Worm (Caenorhabditis elegans): ENCODE results near the gene srg-9.

Gene srg-9

ce11 chrIII:6260115-6260514 lies 3.5 kb upstream of the srg-9 start, which contains the start of gene srg-2:
Gene srg-2 (minus strand): TSS chrIII:6260215.
- no peak for TF ChIP-seq sea-1 (GFP tag; conservative IDR thresholded peaks at IDR 0.05)
- no peak for TF ChIP-seq B0310.2 (tag; optimal IDR thresholded peaks at IDR 0.05)
- TF ChIP-seq ceh-13 (GFP tag; optimal IDR thresholded peaks at IDR 0.05) = no peak
- no peak for TF ChIP-seq ets-7 (tag; optimal IDR thresholded peaks at IDR 0.05)
- no peak for TF ChIP-seq tbx-37 (GFP tag; conservative IDR thresholded peaks at IDR 0.05)
- TF ChIP-seq tbx-11 (GFP tag; IDR thresholded peaks at IDR 0.05) = no peak
- no peak for TF ChIP-seq flt-1 (GFP tag; IDR thresholded peaks at IDR 0.05)
- TF ChIP-seq hmg-4 (GFP tag; optimal IDR thresholded peaks at IDR 0.05) = no peak
- no peak for TF ChIP-seq scrt-1 (GFP tag; IDR thresholded peaks at IDR 0.05)
- no peak for TF ChIP-seq tra-4 (tag; optimal IDR thresholded peaks at IDR 0.05)
- TF ChIP-seq aly-1 (tag; optimal IDR thresholded peaks at IDR 0.05) = no peak
- no peak for TF ChIP-seq hnd-1 (tag; optimal IDR thresholded peaks at IDR 0.05)
- no peak for TF ChIP-seq F13C5.2 (tag; optimal IDR thresholded peaks at IDR 0.05)
- no peak for TF ChIP-seq pes-1 (GFP tag; IDR thresholded peaks at IDR 0.05)
- TF ChIP-seq ama-1 (optimal IDR thresholded peaks at IDR 0.05) = no peak
- TF ChIP-seq hmbx-1 (tag; optimal IDR thresholded peaks at IDR 0.05) = no peak

- no peak for TF ChIP-seq ceh-13 (GFP tag; optimal IDR thresholded peaks at IDR 0.05)
These were observed 1.7 kb upstream of the srg-9 start, which contains the start of gene srg-1 for ce11 chrIII:6258262-6258661. Gene srg-1 (minus strand): TSS chrIII:6258362.

- TF ChIP-seq sea-1 (GFP tag; conservative IDR thresholded peaks at IDR 0.05) (no peak), ama-1 (optimal IDR thresholded peaks at IDR 0.05) (no peak), flt-1 (GFP tag; IDR thresholded peaks at IDR 0.05) (no peak), tbx-37 (GFP tag; conservative IDR thresholded peaks at IDR 0.05) (no peak), tbx-11 (GFP tag; IDR thresholded peaks at IDR 0.05) (no peak), scrt-1 (GFP tag; IDR thresholded peaks at IDR 0.05) (no peak), pes-1 (GFP tag; IDR thresholded peaks at IDR 0.05) (no peak), B0310.2 (tag; optimal IDR thresholded peaks at IDR 0.05) (no peak), ceh-13 (GFP tag; optimal IDR thresholded peaks at IDR 0.05) (no peak), hmg-4 (GFP tag; optimal IDR thresholded peaks at IDR 0.05) (no peak), tra-4 (tag; optimal IDR thresholded peaks at IDR 0.05) (no peak), ceh-36 (tag; optimal IDR thresholded peaks at IDR 0.05) (no peak)
These were observed 1.8 kb downstream of the srg-9 start, which contains the start of gene srg-8 for ce11 chrIII:6254737-6255136. Gene srg-8 (minus strand): TSS chrIII:6254837.

ce11 chrIII:6251511-6251910 lies 5.1 kb downstream of the srg-9 start, which contains the start of gene amdh-1:
Gene amdh-1 (plus strand): TSS chrIII:6251811.
- TF ChIP-seq sea-1 (GFP tag; conservative IDR thresholded peaks at IDR 0.05) (no peak), ets-7 (tag; optimal IDR thresholded peaks at IDR 0.05) (no peak), hmbx-1 (tag; optimal IDR thresholded peaks at IDR 0.05) (no peak), ceh-36 (tag; optimal IDR thresholded peaks at IDR 0.05) (no peak)

ce11 chrIII:6248064-6248687 lies 8.4 kb downstream of the srg-9 start, which contains the start of the genes gen-1 and stt-3:
Gene gen-1 (minus strand): TSS chrIII:6248158.
Gene stt-3 (plus strand): TSS chrIII:6248637.
- TF ChIP-seq hmbx-1 (tag; optimal IDR thresholded peaks at IDR 0.05) = no peak
- TF ChIP-seq hnd-1 (tag; optimal IDR thresholded peaks at IDR 0.05) = no peak
- TF ChIP-seq tra-4 (tag; optimal IDR thresholded peaks at IDR 0.05) = no peak
- no peak for TF ChIP-seq sea-1 (GFP tag; conservative IDR thresholded peaks at IDR 0.05)
- no peak for TF ChIP-seq hmg-4 (GFP tag; optimal IDR thresholded peaks at IDR 0.05)
- TF ChIP-seq ets-7 (tag; optimal IDR thresholded peaks at IDR 0.05) = no peak
- TF ChIP-seq scrt-1 (GFP tag; IDR thresholded peaks at IDR 0.05) = no peak
- no peak for TF ChIP-seq tbx-11 (GFP tag; IDR thresholded peaks at IDR 0.05)
- no peak for TF ChIP-seq ama-1 (optimal IDR thresholded peaks at IDR 0.05)
- TF ChIP-seq F13C5.2 (tag; optimal IDR thresholded peaks at IDR 0.05) = no peak
- no peak for TF ChIP-seq pes-1 (GFP tag; IDR thresholded peaks at IDR 0.05)
- no peak; the same call in 1 of the 2 replicates for TF ChIP-seq flt-1 (GFP tag; IDR thresholded peaks at IDR 0.05)
- no peak for TF ChIP-seq aly-1 (tag; optimal IDR thresholded peaks at IDR 0.05)
- no peak for TF ChIP-seq ceh-13 (GFP tag; optimal IDR thresholded peaks at IDR 0.05)
- no peak for TF ChIP-seq B0310.2 (tag; optimal IDR thresholded peaks at IDR 0.05)
- no peak for TF ChIP-seq tbx-37 (GFP tag; conservative IDR thresholded peaks at IDR 0.05)

- TF ChIP-seq flt-1 (GFP tag; IDR thresholded peaks at IDR 0.05) (no peak), tbx-11 (GFP tag; IDR thresholded peaks at IDR 0.05) (no peak), sea-1 (GFP tag; conservative IDR thresholded peaks at IDR 0.05) (no peak), pes-1 (GFP tag; IDR thresholded peaks at IDR 0.05) (no peak), B0310.2 (tag; optimal IDR thresholded peaks at IDR 0.05) (no peak), ceh-36 (tag; optimal IDR thresholded peaks at IDR 0.05) (no peak), hnd-1 (tag; optimal IDR thresholded peaks at IDR 0.05) (no peak), F13C5.2 (tag; optimal IDR thresholded peaks at IDR 0.05) (no peak), aly-1 (tag; optimal IDR thresholded peaks at IDR 0.05) (no peak), ceh-13 (GFP tag; optimal IDR thresholded peaks at IDR 0.05) (no peak), tbx-37 (GFP tag; conservative IDR thresholded peaks at IDR 0.05) (no peak), ets-7 (tag; optimal IDR thresholded peaks at IDR 0.05) (no peak), hmg-4 (GFP tag; optimal IDR thresholded peaks at IDR 0.05) (no peak), tra-4 (tag; optimal IDR thresholded peaks at IDR 0.05) (no peak), hmbx-1 (tag; optimal IDR thresholded peaks at IDR 0.05) (no peak), ama-1 (optimal IDR thresholded peaks at IDR 0.05) (no peak), scrt-1 (GFP tag; IDR thresholded peaks at IDR 0.05) (no peak)
These were observed 10.8 kb downstream of the srg-9 start, which contains the start of gene bcas-2 for ce11 chrIII:6245728-6246127. Gene bcas-2 (minus strand): TSS chrIII:6245828.

- TF ChIP-seq ceh-36 (tag; optimal IDR thresholded peaks at IDR 0.05) = no peak
- TF ChIP-seq pes-1 (GFP tag; IDR thresholded peaks at IDR 0.05) = no peak
- TF ChIP-seq tbx-37 (GFP tag; conservative IDR thresholded peaks at IDR 0.05) = no peak
- TF ChIP-seq scrt-1 (GFP tag; IDR thresholded peaks at IDR 0.05) = no peak
- no peak for TF ChIP-seq sea-1 (GFP tag; conservative IDR thresholded peaks at IDR 0.05)
- no peak for TF ChIP-seq hmg-4 (GFP tag; optimal IDR thresholded peaks at IDR 0.05)
- no peak for TF ChIP-seq hnd-1 (tag; optimal IDR thresholded peaks at IDR 0.05)
- no peak for TF ChIP-seq hmbx-1 (tag; optimal IDR thresholded peaks at IDR 0.05)
- TF ChIP-seq ama-1 (optimal IDR thresholded peaks at IDR 0.05) = no peak
- no peak for TF ChIP-seq B0310.2 (tag; optimal IDR thresholded peaks at IDR 0.05)
- no peak for TF ChIP-seq F13C5.2 (tag; optimal IDR thresholded peaks at IDR 0.05)
These were observed 16.0 kb downstream of the srg-9 start, which contains the start of gene T12A2.3 for ce11 chrIII:6240528-6240927. Gene T12A2.3 (plus strand): TSS chrIII:6240828.
